Fruit fly (Drosophila melanogaster): ENCODE data around the gene InR.

Gene InR

DNA sequence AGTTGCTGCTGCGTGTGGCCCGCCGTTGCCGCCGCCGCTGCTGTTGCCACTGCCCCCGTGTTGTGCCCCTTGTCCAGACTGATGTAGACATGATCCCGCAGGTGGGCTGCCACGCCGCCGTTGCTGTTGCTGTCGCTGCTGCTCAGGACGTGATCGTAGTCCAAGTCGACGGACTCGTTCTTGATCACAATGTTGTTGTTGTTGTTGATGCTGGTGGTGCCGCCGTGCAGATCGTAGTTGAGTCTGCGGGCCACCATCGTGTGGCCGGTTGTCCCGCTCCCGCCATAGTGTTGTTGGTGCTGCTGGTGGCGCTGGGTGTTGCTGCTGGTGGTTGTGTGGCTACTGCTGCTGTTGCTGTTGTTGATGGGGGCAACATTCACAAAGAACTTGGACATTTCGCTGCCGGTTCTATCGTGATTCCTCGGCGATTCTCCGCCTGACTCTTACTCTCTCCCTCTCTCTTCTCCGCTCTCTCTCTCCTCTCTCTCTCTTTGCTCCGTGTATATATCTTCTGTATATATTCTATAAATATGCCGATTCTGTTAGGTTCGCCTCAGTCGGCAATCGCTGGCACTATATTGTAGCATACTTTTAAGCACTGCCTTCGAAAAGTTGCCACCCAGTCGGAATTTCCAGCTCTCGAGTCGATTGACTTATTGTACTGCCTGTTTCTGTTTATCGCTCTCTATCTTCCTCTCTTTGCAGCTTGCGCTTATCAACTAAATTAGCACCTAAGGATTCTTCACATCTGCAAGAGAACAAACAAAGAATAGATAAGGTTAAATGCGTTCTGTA is 7.2 kb upstream of the InR start (continued):
- TF ChIP-seq CG11762 (GFP tag; optimal IDR thresholded peaks at IDR 0.05; ENCODE audit: insufficient read depth) (no peak), CG6808 (GFP tag; optimal IDR thresholded peaks at IDR 0.05) (no peak), CG15336 (GFP tag; IDR thresholded peaks at IDR 0.05) (no peak), CG4318 (GFP tag; optimal IDR thresholded peaks at IDR 0.05) (no peak), net (GFP tag; optimal IDR thresholded peaks at IDR 0.05) (peak; percentile 60), Eip78C (GFP tag) (peak; percentile 73), acj6 (GFP tag; optimal IDR thresholded peaks at IDR 0.05) (no peak), CG34406 (GFP tag; optimal IDR thresholded peaks at IDR 0.05) (no peak), CG10631 (GFP tag; optimal IDR thresholded peaks at IDR 0.05) (no peak), achi (GFP tag; optimal IDR thresholded peaks at IDR 0.05) (peak; percentile 15), CG16779 (tag; optimal IDR thresholded peaks at IDR 0.05) (no peak), spab (GFP tag; optimal IDR thresholded peaks at IDR 0.05) (no peak), Eip75B (GFP tag; optimal IDR thresholded peaks at IDR 0.05) (peak; percentile 23), pdm3 (GFP tag; optimal IDR thresholded peaks at IDR 0.05) (no peak), Met (GFP tag; optimal IDR thresholded peaks at IDR 0.05) (peak; percentile 6), esn (GFP tag; optimal IDR thresholded peaks at IDR 0.05) (peak; percentile 8), Sox15 (GFP tag; optimal IDR thresholded peaks at IDR 0.05) (no peak), CG31627 (GFP tag; optimal IDR thresholded peaks at IDR 0.05) (no peak), fd59A (GFP tag; optimal IDR thresholded peaks at IDR 0.05) (no peak), Gug (GFP tag; IDR thresholded peaks at IDR 0.05) (no peak), CG9139 (GFP tag; optimal IDR thresholded peaks at IDR 0.05) (no peak)

DNA sequence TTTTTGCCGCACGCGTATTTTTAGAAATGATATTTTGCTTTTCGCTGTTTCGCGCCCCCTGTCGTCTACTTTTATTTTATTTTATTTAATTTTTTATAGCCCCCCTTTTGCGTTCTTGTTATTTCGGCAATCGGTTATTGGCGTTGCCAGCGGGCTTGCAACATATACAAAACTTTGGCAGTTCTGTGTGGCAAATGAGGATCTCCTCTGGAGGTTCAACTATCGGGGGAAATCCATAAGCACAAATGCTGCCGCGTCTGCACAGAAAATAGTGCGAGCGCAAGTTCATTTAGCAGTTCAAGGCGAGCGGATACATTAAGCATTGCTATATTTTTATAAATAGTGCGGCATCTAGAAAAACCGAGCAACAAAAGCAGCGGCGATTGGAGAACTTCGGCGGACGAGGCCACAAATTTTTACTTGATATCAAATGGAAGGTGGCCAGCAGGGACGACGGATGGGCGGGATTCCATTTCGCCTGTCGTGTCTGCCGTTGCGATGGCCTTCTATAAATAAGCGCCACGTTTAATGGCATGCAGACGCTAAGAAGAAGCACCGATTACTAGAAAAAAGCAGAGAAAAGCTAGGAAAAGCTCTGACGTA is 5.3 kb upstream of the InR start:
- TF ChIP-seq Eip78C (GFP tag) (peak; percentile 12), CG6854 (GFP tag; optimal IDR thresholded peaks at IDR 0.05) (no peak), svp (GFP tag) (peak; percentile 18)

DNA sequence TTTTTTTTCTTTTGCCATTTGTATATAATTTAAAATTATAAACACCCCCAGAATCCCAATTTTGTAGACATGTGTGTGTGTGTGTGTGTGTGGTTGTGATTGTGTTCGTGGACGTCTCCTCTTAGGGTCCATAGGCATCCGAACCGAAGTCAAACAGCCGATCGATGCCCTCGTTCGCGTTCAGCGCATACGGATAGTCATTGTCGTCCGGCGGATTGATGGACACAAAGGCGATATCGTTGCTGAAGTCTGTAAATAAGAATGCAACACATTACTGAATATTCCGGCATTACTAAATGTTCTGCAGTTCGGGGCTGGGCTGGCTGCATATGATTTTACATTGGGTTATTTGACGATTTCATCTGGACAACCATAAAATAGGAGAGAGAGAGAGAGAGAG is 2.3 kb upstream of the InR start:
- TF ChIP-seq CG16779 (tag; optimal IDR thresholded peaks at IDR 0.05) (no peak), svp (GFP tag) (peak; percentile 91)

DNA sequence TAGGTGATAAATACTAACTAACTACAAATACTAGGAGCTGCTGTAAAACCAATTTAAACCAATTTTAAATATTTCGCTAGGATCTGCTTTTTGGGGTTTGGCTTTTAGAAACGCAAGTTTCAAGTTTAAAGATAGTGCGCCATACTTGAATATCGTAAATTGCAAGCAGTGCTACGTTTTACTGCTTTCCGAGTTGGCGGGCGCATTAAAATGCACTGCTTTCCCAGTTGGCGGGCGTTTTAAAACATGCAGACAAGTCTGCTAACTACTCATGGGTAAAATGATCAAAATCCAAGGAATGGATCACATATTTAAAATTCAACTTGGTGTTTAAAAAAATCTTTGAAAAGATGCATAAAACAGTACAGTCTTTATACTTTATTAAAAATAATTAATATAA is 624 bp upstream of the InR start:
- TF ChIP-seq CG8119 (GFP tag; IDR thresholded peaks at IDR 0.05) (no peak), CG6808 (GFP tag; optimal IDR thresholded peaks at IDR 0.05) (peak; percentile 73), CG10631 (GFP tag; optimal IDR thresholded peaks at IDR 0.05) (no peak), CG1621 (tag; optimal IDR thresholded peaks at IDR 0.05) (peak; percentile 89)

DNA sequence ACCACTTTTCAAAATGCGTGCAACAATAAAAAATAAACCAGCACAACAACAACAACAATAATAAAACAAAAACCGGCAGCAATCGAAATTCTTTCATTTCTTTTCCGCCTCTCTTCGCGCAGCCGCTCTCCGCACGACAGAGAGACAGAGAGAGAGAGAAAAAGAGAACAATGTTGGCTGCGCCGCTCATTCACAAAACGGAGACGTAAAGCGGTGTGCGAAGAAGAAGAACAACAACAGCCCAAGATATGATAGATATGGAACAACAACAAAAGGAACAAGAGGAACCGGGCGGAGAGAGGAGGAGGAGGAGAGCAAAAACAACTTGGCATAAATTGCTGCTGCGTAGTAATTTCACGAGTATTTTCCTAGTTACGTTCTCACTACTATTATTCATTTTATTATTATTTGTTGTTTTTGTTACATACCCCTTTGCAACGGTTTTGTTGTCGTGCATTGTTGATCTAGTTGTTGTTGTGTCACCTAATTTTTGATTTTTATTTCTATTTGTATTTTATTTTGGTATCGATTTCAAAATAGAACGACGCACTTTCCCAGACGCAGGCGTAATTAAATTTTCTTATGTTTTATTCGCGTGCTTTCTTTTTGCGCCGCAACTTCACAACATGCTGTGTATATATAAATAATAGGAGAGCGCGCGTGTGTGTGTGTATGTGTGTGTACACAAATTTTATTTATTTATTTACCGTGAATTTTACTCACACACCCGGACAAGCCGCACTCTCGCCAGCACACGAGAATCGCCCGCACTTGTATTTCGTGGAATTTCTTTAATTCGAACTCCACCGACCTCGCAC is 613 bp downstream of the InR start:
- peak; percentile 54 for TF ChIP-seq CG16779 (tag; optimal IDR thresholded peaks at IDR 0.05)
- no peak for TF ChIP-seq Smox (GFP tag; optimal IDR thresholded peaks at IDR 0.05)
- no peak for TF ChIP-seq lz (GFP tag; optimal IDR thresholded peaks at IDR 0.05)
- no peak for TF ChIP-seq CG11762 (GFP tag; optimal IDR thresholded peaks at IDR 0.05; ENCODE audit: insufficient read depth)
- no peak for TF ChIP-seq pdm3 (GFP tag; optimal IDR thresholded peaks at IDR 0.05)
- peak; percentile 18 for TF ChIP-seq CG3032 (tag; optimal IDR thresholded peaks at IDR 0.05)
- no peak for TF ChIP-seq achi (GFP tag; optimal IDR thresholded peaks at IDR 0.05)
- TF ChIP-seq CG31627 (GFP tag; optimal IDR thresholded peaks at IDR 0.05): no peak
- TF ChIP-seq Sox14 (GFP tag; optimal IDR thresholded peaks at IDR 0.05): peak; percentile 25
- no peak for TF ChIP-seq CG32006 (GFP tag; optimal IDR thresholded peaks at IDR 0.05)
- peak; percentile 59 for TF ChIP-seq CG6276 (GFP tag; optimal IDR thresholded peaks at IDR 0.05)
- TF ChIP-seq dac (GFP tag; optimal IDR thresholded peaks at IDR 0.05): no peak
- TF ChIP-seq CG7368 (GFP tag; optimal IDR thresholded peaks at IDR 0.05): no peak
- no peak for TF ChIP-seq Eip93F (GFP tag; optimal IDR thresholded peaks at IDR 0.05)
- TF ChIP-seq svp (GFP tag): no peak
- no peak for TF ChIP-seq Gug (GFP tag; IDR thresholded peaks at IDR 0.05)
- TF ChIP-seq CG6792 (GFP tag; optimal IDR thresholded peaks at IDR 0.05): no peak
- peak; percentile 47 for TF ChIP-seq CG10669 (GFP tag; optimal IDR thresholded peaks at IDR 0.05)
- TF ChIP-seq Eip78C (GFP tag): peak; percentile 21
- TF ChIP-seq CG4318 (GFP tag; optimal IDR thresholded peaks at IDR 0.05): no peak
- TF ChIP-seq CG8119 (GFP tag; IDR thresholded peaks at IDR 0.05): no peak
- peak; percentile 88 for TF ChIP-seq dsx (GFP tag; optimal IDR thresholded peaks at IDR 0.05; ENCODE audit: poor library complexity, severe bottlenecking)
- no peak for TF ChIP-seq Ets21C (GFP tag; optimal IDR thresholded peaks at IDR 0.05)
- no peak for TF ChIP-seq Hr38 (GFP tag; optimal IDR thresholded peaks at IDR 0.05)
- no peak for TF ChIP-seq CG11294 (GFP tag; IDR thresholded peaks at IDR 0.05)

Data from whole organism, prepupa.